Worm (Caenorhabditis elegans) whole organism, L4 larva: ENCODE results near the gene H12I13.1.
A peak's percentile ranks its signal among the peaks of the same experiment; 100 is the strongest.

Experiments used
- F37D6.2 ChIP-seq: sonication (generic microtip); optimal IDR thresholded peaks from 2 replicates; lab custom pipeline; 2016; ENCODE audit warnings: mild to moderate bottlenecking, missing genetic modification characterization, missing compliant biosample characterization
- F44E2.7 ChIP-seq: fragments of 200-800 bp; sonication (Bioruptor generic); IDR thresholded peaks from 2 replicates; pipeline ENCODE4 v2.1.2; 2022; ENCODE audit warnings: missing genetic modification characterization, missing compliant biosample characterization
- F49E8.2 ChIP-seq: sonication (generic microtip); optimal IDR thresholded peaks from 2 replicates; lab custom pipeline; 2016; ENCODE audit warnings: missing compliant biosample characterization, mild to moderate bottlenecking, missing genetic modification characterization, borderline replicate concordance
- R02D3.7 ChIP-seq: fragments of 150-350 bp; sonication (generic microtip); optimal IDR thresholded peaks from 3 replicates; lab custom pipeline; 2014; ENCODE audit warnings: missing biosample characterization, missing genetic modification characterization
- T20F7.1 ChIP-seq: fragments of 200-800 bp; sonication (Bioruptor generic); optimal IDR thresholded peaks from 2 replicates; lab custom pipeline; 2018; ENCODE audit warnings: mild to moderate bottlenecking, missing genetic modification characterization, missing compliant biosample characterization
- ZK337.2 ChIP-seq: fragments of 200-800 bp; sonication (Bioruptor generic); IDR thresholded peaks from 2 replicates; pipeline ENCODE4 v1.3.6; 2022; ENCODE audit warnings: missing genetic modification reagents, missing genetic modification characterization, missing compliant biosample characterization
- ZK546.5 ChIP-seq, 2 experiments: sonication (generic microtip); optimal IDR thresholded peaks; 2 replicates each; lab custom pipeline; 2017; ENCODE audit warnings: missing biosample characterization in 2 of 2, missing genetic modification characterization in 2 of 2
- aly-2 ChIP-seq: sonication (generic microtip); optimal IDR thresholded peaks from 2 replicates; lab custom pipeline; 2018; ENCODE audit warnings: missing biosample characterization, missing genetic modification characterization
- ama-1 ChIP-seq: fragments of 150-350 bp; optimal IDR thresholded peaks from 2 replicates; lab custom pipeline; 2014; ENCODE audit warnings: inconsistent platforms, mixed read lengths
- arid-1 ChIP-seq: fragments of 200-800 bp; sonication (Bioruptor generic); conservative IDR thresholded peaks from 2 replicates; pipeline ENCODE4 v1.3.6; 2022; ENCODE audit warnings: missing genetic modification reagents, missing genetic modification characterization, missing compliant biosample characterization
- ceh-20 ChIP-seq: fragments of 200-800 bp; sonication (Bioruptor generic); IDR thresholded peaks from 2 replicates; pipeline ENCODE4 v1.3.6; 2022; ENCODE audit warnings: missing genetic modification reagents, missing genetic modification characterization, missing compliant biosample characterization
- ceh-62 ChIP-seq: sonication (generic microtip); optimal IDR thresholded peaks from 2 replicates; lab custom pipeline; 2017; ENCODE audit warnings: missing biosample characterization, missing genetic modification characterization
- ceh-82 ChIP-seq: sonication (generic microtip); optimal IDR thresholded peaks from 2 replicates; lab custom pipeline; 2017; ENCODE audit warnings: missing biosample characterization, missing genetic modification characterization
- daf-12 ChIP-seq: fragments of 150-350 bp; optimal IDR thresholded peaks from 2 replicates; lab custom pipeline; 2014; ENCODE audit warnings: missing biosample characterization, missing genetic modification reagents, missing genetic modification characterization
- daf-19 ChIP-seq: fragments of 200-800 bp; sonication (Bioruptor generic); conservative IDR thresholded peaks from 2 replicates; pipeline ENCODE4 v1.3.6; 2022; ENCODE audit warnings: missing genetic modification characterization, missing compliant biosample characterization
- dmd-6 ChIP-seq: fragments of 200-800 bp; sonication (Bioruptor generic); IDR thresholded peaks from 2 replicates; pipeline ENCODE4 v1.3.6; 2022; ENCODE audit warnings: missing genetic modification reagents, missing genetic modification characterization, missing compliant biosample characterization
- dmd-9 ChIP-seq: fragments of 200-800 bp; sonication (Bioruptor generic); IDR thresholded peaks from 2 replicates; pipeline ENCODE4 v1.3.6; 2022; ENCODE audit warnings: missing genetic modification reagents, missing genetic modification characterization, missing compliant biosample characterization
- egl-43 ChIP-seq: fragments of 200-800 bp; sonication (Bioruptor generic); IDR thresholded peaks from 2 replicates; pipeline ENCODE4 v1.3.6; 2022; ENCODE audit warnings: missing genetic modification reagents, missing genetic modification characterization, missing compliant biosample characterization
- fkh-10 ChIP-seq: fragments of 150-350 bp; optimal IDR thresholded peaks from 2 replicates; lab custom pipeline; 2014; ENCODE audit warnings: missing biosample characterization, missing genetic modification reagents, missing genetic modification characterization
- gei-8 ChIP-seq: fragments of 200-800 bp; sonication (Bioruptor generic); optimal IDR thresholded peaks from 2 replicates; lab custom pipeline; 2018; ENCODE audit warnings: mild to moderate bottlenecking, missing genetic modification characterization, missing compliant biosample characterization
- hif-1 ChIP-seq, 2 experiments: sonication (generic microtip); optimal IDR thresholded peaks; 2 replicates each; lab custom pipeline; 2016 to 2017; ENCODE audit warnings: missing compliant biosample characterization in 2 of 2, missing genetic modification characterization in 2 of 2, missing genetic modification reagents in 2 of 2, missing genotype in 2 of 2, mild to moderate bottlenecking in 1 of 2
- jun-1 ChIP-seq: fragments of 150-350 bp; optimal IDR thresholded peaks from 2 replicates; lab custom pipeline; 2014; ENCODE audit warnings: missing biosample characterization, missing genetic modification reagents, missing genetic modification characterization
- lim-7 ChIP-seq: fragments of 200-800 bp; sonication (Bioruptor generic); IDR thresholded peaks from 2 replicates; pipeline ENCODE4 v1.3.6; 2022; ENCODE audit warnings: missing genetic modification characterization, missing compliant biosample characterization
- lin-1 ChIP-seq: fragments of 200-800 bp; sonication (Bioruptor generic); IDR thresholded peaks from 2 replicates; pipeline ENCODE4 v1.3.6; 2022; ENCODE audit warnings: missing genetic modification reagents, missing genetic modification characterization, missing compliant biosample characterization
- lin-13 ChIP-seq: fragments of 150-350 bp; optimal IDR thresholded peaks from 2 replicates; lab custom pipeline; 2014; ENCODE audit warnings: missing biosample characterization, missing genetic modification reagents, missing genetic modification characterization
- lin-29 ChIP-seq: fragments of 200-800 bp; sonication (Bioruptor generic); IDR thresholded peaks from 2 replicates; pipeline ENCODE4 v1.3.6; 2022; ENCODE audit warnings: missing genetic modification reagents, missing genetic modification characterization, missing compliant biosample characterization
- lin-38 ChIP-seq: fragments of 200-800 bp; sonication (Bioruptor generic); IDR thresholded peaks from 2 replicates; pipeline ENCODE4 v1.3.6; 2022; ENCODE audit warnings: missing genetic modification reagents, missing genetic modification characterization, missing compliant biosample characterization
- lsy-2 ChIP-seq, 2 experiments: fragments of 150-350 bp in 1 of 2; sonication (generic microtip) in 1 of 2; optimal IDR thresholded peaks; 2 replicates each; lab custom pipeline; 2014 to 2017; ENCODE audit warnings: missing biosample characterization in 2 of 2, missing genetic modification characterization in 2 of 2
- madf-5 ChIP-seq, 2 experiments: fragments of 200-800 bp; sonication (Bioruptor generic); IDR thresholded peaks; 2 replicates each; pipeline ENCODE4 v1.3.6; 2022; ENCODE audit warnings: missing compliant biosample characterization in 2 of 2, missing genetic modification characterization in 2 of 2
- madf-9 ChIP-seq: fragments of 200-800 bp; sonication (Bioruptor generic); conservative IDR thresholded peaks from 2 replicates; pipeline ENCODE4 v1.3.6; 2022; ENCODE audit warnings: missing genetic modification reagents, missing genetic modification characterization, missing compliant biosample characterization
- mdt-29 ChIP-seq: fragments of 200-800 bp; sonication (Bioruptor generic); IDR thresholded peaks from 2 replicates; pipeline ENCODE4 v1.3.6; 2022; ENCODE audit warnings: missing genetic modification reagents, missing genetic modification characterization, missing compliant biosample characterization
- mxl-3 ChIP-seq: fragments of 200-800 bp; sonication (Bioruptor generic); optimal IDR thresholded peaks from 2 replicates; lab custom pipeline; 2018; ENCODE audit warnings: mild to moderate bottlenecking, missing genetic modification characterization, missing compliant biosample characterization
- nhr-11 ChIP-seq: fragments of 150-350 bp; optimal IDR thresholded peaks from 2 replicates; lab custom pipeline; 2014; ENCODE audit warnings: missing biosample characterization, missing genetic modification characterization
- nhr-237 ChIP-seq: sonication (generic microtip); optimal IDR thresholded peaks from 2 replicates; lab custom pipeline; 2017; ENCODE audit warnings: missing biosample characterization, missing genetic modification characterization
- nhr-25 ChIP-seq: sonication (generic microtip); optimal IDR thresholded peaks from 2 replicates; lab custom pipeline; 2017; ENCODE audit warnings: missing genetic modification characterization, mild to moderate bottlenecking, missing compliant biosample characterization, antibody characterized with exemption, moderate library complexity, borderline replicate concordance; ENCODE audit not compliant: insufficient read depth
- nhr-28 ChIP-seq: fragments of 150-350 bp; optimal IDR thresholded peaks from 2 replicates; lab custom pipeline; 2014; ENCODE audit warnings: missing biosample characterization, missing genetic modification characterization
- nhr-48 ChIP-seq: sonication (generic microtip); optimal IDR thresholded peaks from 2 replicates; lab custom pipeline; 2016; ENCODE audit warnings: mild to moderate bottlenecking, missing genetic modification characterization, missing compliant biosample characterization
- nhr-76 ChIP-seq: fragments of 150-350 bp; optimal IDR thresholded peaks from 2 replicates; lab custom pipeline; 2014; ENCODE audit warnings: missing biosample characterization, missing genetic modification characterization
- nhr-77 ChIP-seq: fragments of 150-350 bp; optimal IDR thresholded peaks from 2 replicates; lab custom pipeline; 2014; ENCODE audit warnings: missing biosample characterization, missing genetic modification characterization
- pha-4 ChIP-seq, 2 experiments: fragments of 150-350 bp in 1 of 2; fragments of 200-800 bp in 1 of 2; sonication (Bioruptor generic) in 1 of 2; IDR thresholded peaks in 1 of 2; optimal IDR thresholded peaks in 1 of 2; 2 replicates each; pipeline versions ENCODE4 v1.3.6 to Lab custom; 2014 to 2022; ENCODE audit warnings: missing genetic modification characterization in 2 of 2, missing genetic modification reagents in 2 of 2, missing biosample characterization in 1 of 2, missing compliant biosample characterization in 1 of 2
- php-3 ChIP-seq: fragments of 200-800 bp; sonication (Bioruptor generic); IDR thresholded peaks from 2 replicates; pipeline ENCODE4 v1.3.6; 2022; ENCODE audit warnings: missing genetic modification reagents, missing genetic modification characterization, missing compliant biosample characterization
- rbr-2 ChIP-seq: sonication (generic microtip); optimal IDR thresholded peaks from 2 replicates; lab custom pipeline; 2016; ENCODE audit warnings: missing genotype, missing genetic modification characterization, missing compliant biosample characterization
- skn-1 ChIP-seq: fragments of 150-350 bp; optimal IDR thresholded peaks from 2 replicates; lab custom pipeline; 2014; ENCODE audit warnings: missing biosample characterization, missing genetic modification characterization
- snpc-1.2 ChIP-seq: fragments of 200-800 bp; sonication (Bioruptor generic); IDR thresholded peaks from 2 replicates; pipeline ENCODE4 v1.3.6; 2022; ENCODE audit warnings: missing genetic modification reagents, missing genetic modification characterization, missing compliant biosample characterization
- spr-3 ChIP-seq: fragments of 200-800 bp; sonication (Bioruptor generic); optimal IDR thresholded peaks from 2 replicates; lab custom pipeline; 2018; ENCODE audit warnings: mild to moderate bottlenecking, missing genetic modification characterization, missing compliant biosample characterization
- tra-1 ChIP-seq: fragments of 200-800 bp; sonication (Bioruptor generic); IDR thresholded peaks from 2 replicates; pipeline ENCODE4 v1.3.6; 2022; ENCODE audit warnings: missing genetic modification reagents, missing genetic modification characterization, missing compliant biosample characterization
- vab-7 ChIP-seq: fragments of 200-800 bp; sonication (Bioruptor generic); IDR thresholded peaks from 2 replicates; pipeline ENCODE4 v1.3.6; 2022; ENCODE audit warnings: missing genetic modification reagents, missing genetic modification characterization, missing compliant biosample characterization
- zfp-2 ChIP-seq: sonication (generic microtip); optimal IDR thresholded peaks from 2 replicates; lab custom pipeline; 2016; ENCODE audit warnings: mild to moderate bottlenecking, missing genetic modification characterization, missing compliant biosample characterization
- zip-2 ChIP-seq: fragments of 150-350 bp; optimal IDR thresholded peaks from 2 replicates; lab custom pipeline; 2014; ENCODE audit warnings: missing biosample characterization, missing genetic modification characterization
- ztf-7 ChIP-seq: fragments of 150-350 bp; optimal IDR thresholded peaks from 2 replicates; lab custom pipeline; 2014; ENCODE audit warnings: missing biosample characterization, missing genetic modification characterization

The H12I13.1 gene

ce11 chrII:6047639-6048159, 19.3 kb downstream of the H12I13.1 start, which contains the start of the genes R12C12.6 and ran-5 (continued):
- TF ChIP-seq daf-12: no peak
- TF ChIP-seq lsy-2 (tag; optimal IDR thresholded peaks at IDR 0.05; lab: Kevin White, UChicago): peak in 1 of 2 experiments; percentile 92
- TF ChIP-seq ama-1 (lab: Kevin White, UChicago): no peak
- no peak for TF ChIP-seq ZK546.5 (tag; optimal IDR thresholded peaks at IDR 0.05; lab: Kevin White, UChicago)
- peak; percentile 87 for TF ChIP-seq lin-38 (GFP tag; lab: Robert Waterston, UW)
- no peak for TF ChIP-seq lin-1 (GFP tag; lab: Robert Waterston, UW)
- TF ChIP-seq F49E8.2 (tag; lab: Kevin White, UChicago): peak; percentile 63
- peak; percentile 4 for TF ChIP-seq jun-1
- TF ChIP-seq ceh-62 (tag; lab: Kevin White, UChicago): no peak
- peak; percentile 76 for TF ChIP-seq dmd-9 (GFP tag; lab: Robert Waterston, UW)
- TF ChIP-seq lin-13 (GFP tag; lab: Kevin White, UChicago): peak; percentile 16
- TF ChIP-seq tra-1: peak; percentile 44; the same call in 1 of the 2 replicates
- TF ChIP-seq php-3 (GFP tag; lab: Robert Waterston, UW): no peak
- peak; percentile 79 for TF ChIP-seq T20F7.1 (GFP tag; lab: Kevin White, UChicago)
- TF ChIP-seq zfp-2 (tag; lab: Kevin White, UChicago): peak; percentile 13
- no peak for TF ChIP-seq skn-1
- peak; percentile 9 for TF ChIP-seq zip-2 (tag; lab: Kevin White, UChicago)
- peak; percentile 56 for TF ChIP-seq F37D6.2 (tag; lab: Kevin White, UChicago)
- no peak for TF ChIP-seq snpc-1.2 (GFP tag; lab: Robert Waterston, UW)
- TF ChIP-seq fkh-10: no peak
- peak; percentile 57; the same call in 1 of the 2 replicates for TF ChIP-seq pha-4 (GFP tag; IDR thresholded peaks at IDR 0.05; lab: Robert Waterston, UW)
- peak; percentile 69 for TF ChIP-seq pha-4 (tag; optimal IDR thresholded peaks at IDR 0.05; lab: Kevin White, UChicago)
- TF ChIP-seq mdt-29 (GFP tag; lab: Robert Waterston, UW): no peak
- no peak for TF ChIP-seq daf-19 (GFP tag; lab: Robert Waterston, UW)
- no peak for TF ChIP-seq vab-7
- peak; percentile 25 for TF ChIP-seq nhr-11 (tag; lab: Kevin White, UChicago)
- TF ChIP-seq nhr-25 (tag; lab: Kevin White, UChicago): no peak
- 0 out of 2 replicates have a peak, but pooled peaks have one; percentile 53 for TF ChIP-seq ZK337.2 (GFP tag; lab: Robert Waterston, UW)
- peak; percentile 62 for TF ChIP-seq nhr-28 (tag; lab: Kevin White, UChicago)
- TF ChIP-seq nhr-77 (tag; lab: Kevin White, UChicago): peak; percentile 32
- peak; percentile 59; the same call in 1 of the 2 replicates for TF ChIP-seq ceh-20 (GFP tag; lab: Robert Waterston, UW)
- peak; percentile 71; the same call in 1 of the 2 replicates for TF ChIP-seq arid-1 (GFP tag; lab: Robert Waterston, UW)
- TF ChIP-seq madf-9: 0 out of 2 replicates have a peak, but pooled peaks have one; percentile 37
- TF ChIP-seq lim-7 (GFP tag; lab: Robert Waterston, UW): no peak
- TF ChIP-seq dmd-6 (GFP tag; lab: Robert Waterston, UW): peak; percentile 79
- TF ChIP-seq mxl-3: no peak
- peak; percentile 81 for TF ChIP-seq nhr-48
- peak; percentile 86 for TF ChIP-seq rbr-2 (tag; lab: Kevin White, UChicago)
- no peak for TF ChIP-seq egl-43 (GFP tag; lab: Robert Waterston, UW)
- TF ChIP-seq nhr-76 (tag; lab: Kevin White, UChicago): no peak
- peak; percentile 40 for TF ChIP-seq spr-3
- TF ChIP-seq nhr-237 (tag; lab: Kevin White, UChicago): no peak
- no peak for TF ChIP-seq R02D3.7 (tag; lab: Kevin White, UChicago)
- TF ChIP-seq ceh-82 (tag; lab: Kevin White, UChicago): no peak
- TF ChIP-seq hif-1 (tag; optimal IDR thresholded peaks at IDR 0.05; lab: Kevin White, UChicago): no peak
- no peak for TF ChIP-seq F44E2.7 (GFP tag; lab: Robert Waterston, UW)
- TF ChIP-seq lin-29 (GFP tag; lab: Robert Waterston, UW): 0 out of 2 replicates have a peak, but pooled peaks have one; percentile 34
- TF ChIP-seq madf-5 (GFP tag; IDR thresholded peaks at IDR 0.05; lab: Robert Waterston, UW): no peak
- no peak for TF ChIP-seq aly-2 (tag; lab: Kevin White, UChicago)
- TF ChIP-seq ztf-7: peak; percentile 75
- no peak for TF ChIP-seq gei-8 (GFP tag; lab: Kevin White, UChicago)
